Worm (Caenorhabditis elegans): Measurements from ENCODE around the gene lin-37.
A peak's percentile ranks its signal among the peaks of the same experiment; 100 is the strongest.

DNA sequence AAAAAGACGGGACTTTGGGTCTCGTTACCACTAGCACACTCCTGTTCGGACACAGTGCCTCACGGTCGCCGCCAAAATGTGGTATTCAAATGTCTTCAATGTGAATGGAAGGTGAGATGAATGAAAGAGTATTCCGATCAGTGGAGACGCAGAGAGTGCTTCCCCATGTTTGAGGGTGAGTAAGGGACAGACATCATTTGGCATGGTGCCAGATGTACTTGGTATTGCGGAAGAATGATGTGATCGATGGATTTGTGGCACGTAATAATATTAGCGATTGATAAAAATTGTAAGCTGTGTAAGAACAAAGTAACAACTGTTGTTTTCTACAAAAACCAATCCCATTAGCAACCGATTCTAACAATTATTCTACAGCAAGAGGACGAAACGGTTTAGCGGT is 40.3 kb downstream of the lin-37 start:
- TF ChIP-seq nhr-48 (tag; optimal IDR thresholded peaks at IDR 0.05) (no peak), tag-97 (GFP tag; IDR thresholded peaks at IDR 0.05) (no peak), dpl-1 (GFP tag; optimal IDR thresholded peaks at IDR 0.05) (no peak), ceh-82 (tag; optimal IDR thresholded peaks at IDR 0.05) (no peak), nhr-11 (tag; optimal IDR thresholded peaks at IDR 0.05) (no peak), nhr-237 (tag; optimal IDR thresholded peaks at IDR 0.05) (no peak), R02D3.7 (tag; optimal IDR thresholded peaks at IDR 0.05) (no peak), spr-1 (tag; optimal IDR thresholded peaks at IDR 0.05) (no peak), ctbp-1 (GFP tag; IDR thresholded peaks at IDR 0.05) (no peak), mes-2 (tag; optimal IDR thresholded peaks at IDR 0.05; ENCODE audit: poor library complexity, severe bottlenecking) (no peak), lin-39 (tag; optimal IDR thresholded peaks at IDR 0.05) (no peak), pha-4 (GFP tag; IDR thresholded peaks at IDR 0.05) (no peak), pha-4 (tag; optimal IDR thresholded peaks at IDR 0.05) (no peak), daf-8 (GFP tag; IDR thresholded peaks at IDR 0.05) (no peak), unc-62 (GFP tag; optimal IDR thresholded peaks at IDR 0.05 in 1 of 2) (peak in 1 of 2 experiments; percentile 95), unc-62 (tag; optimal IDR thresholded peaks at IDR 0.05) (no peak)

All from whole organism, L4 larva.